Worm (Caenorhabditis elegans) whole organism, L4 larva: ENCODE measurements around the gene srsx-34.

ENCODE experiments used
- D1046.2 ChIP-seq: fragments of 200-800 bp; sonication (Bioruptor generic); IDR thresholded peaks from 2 replicates; pipeline ENCODE4 v1.3.6; 2022; ENCODE audit warnings: missing genetic modification characterization, missing compliant biosample characterization
- R02D3.7 ChIP-seq: fragments of 150-350 bp; sonication (generic microtip); optimal IDR thresholded peaks from 3 replicates; lab custom pipeline; 2014; ENCODE audit warnings: missing biosample characterization, missing genetic modification characterization
- T20F7.1 ChIP-seq: fragments of 200-800 bp; sonication (Bioruptor generic); optimal IDR thresholded peaks from 2 replicates; lab custom pipeline; 2018; ENCODE audit warnings: mild to moderate bottlenecking, missing genetic modification characterization, missing compliant biosample characterization
- Y48G9A.11 ChIP-seq: fragments of 200-800 bp; sonication (Bioruptor generic); IDR thresholded peaks from 2 replicates; pipeline ENCODE4 v1.3.6; 2022; ENCODE audit warnings: missing genetic modification reagents, missing genetic modification characterization, missing compliant biosample characterization
- Y5F2A.4 ChIP-seq: fragments of 200-800 bp; sonication (Bioruptor generic); optimal IDR thresholded peaks from 2 replicates; lab custom pipeline; 2018; ENCODE audit warnings: mild to moderate bottlenecking, missing genetic modification characterization, missing compliant biosample characterization
- aly-2 ChIP-seq: sonication (generic microtip); optimal IDR thresholded peaks from 2 replicates; lab custom pipeline; 2018; ENCODE audit warnings: missing biosample characterization, missing genetic modification characterization
- ama-1 ChIP-seq: fragments of 150-350 bp; optimal IDR thresholded peaks from 2 replicates; lab custom pipeline; 2014; ENCODE audit warnings: inconsistent platforms, mixed read lengths
- attf-4 ChIP-seq: sonication (generic microtip); optimal IDR thresholded peaks from 3 replicates; lab custom pipeline; 2017; ENCODE audit warnings: missing biosample characterization, missing genetic modification characterization
- ceh-32 ChIP-seq: sonication (generic microtip); optimal IDR thresholded peaks from 2 replicates; lab custom pipeline; 2016; ENCODE audit warnings: mild to moderate bottlenecking, missing genetic modification characterization, missing compliant biosample characterization; ENCODE audit not compliant: poor library complexity
- ceh-44 ChIP-seq: fragments of 200-800 bp; sonication (Bioruptor generic); IDR thresholded peaks from 2 replicates; pipeline ENCODE4 v1.3.6; 2022; ENCODE audit warnings: missing genetic modification reagents, missing genetic modification characterization, missing compliant biosample characterization
- ceh-82 ChIP-seq: sonication (generic microtip); optimal IDR thresholded peaks from 2 replicates; lab custom pipeline; 2017; ENCODE audit warnings: missing biosample characterization, missing genetic modification characterization
- ces-1 ChIP-seq: fragments of 150-350 bp; sonication (generic microtip); optimal IDR thresholded peaks from 4 replicates; lab custom pipeline; 2014; ENCODE audit warnings: missing biosample characterization, missing genetic modification reagents, missing genetic modification characterization
- cey-2 ChIP-seq: sonication (generic microtip); optimal IDR thresholded peaks from 3 replicates; lab custom pipeline; 2017; ENCODE audit warnings: missing genetic modification characterization, mild to moderate bottlenecking, missing compliant biosample characterization, antibody characterized with exemption, borderline replicate concordance; ENCODE audit not compliant: insufficient read depth
- daf-12 ChIP-seq: fragments of 150-350 bp; optimal IDR thresholded peaks from 2 replicates; lab custom pipeline; 2014; ENCODE audit warnings: missing biosample characterization, missing genetic modification reagents, missing genetic modification characterization
- daf-19 ChIP-seq: fragments of 200-800 bp; sonication (Bioruptor generic); conservative IDR thresholded peaks from 2 replicates; pipeline ENCODE4 v1.3.6; 2022; ENCODE audit warnings: missing genetic modification characterization, missing compliant biosample characterization
- dmd-6 ChIP-seq: fragments of 200-800 bp; sonication (Bioruptor generic); IDR thresholded peaks from 2 replicates; pipeline ENCODE4 v1.3.6; 2022; ENCODE audit warnings: missing genetic modification reagents, missing genetic modification characterization, missing compliant biosample characterization
- duxl-1 ChIP-seq: sonication (generic microtip); optimal IDR thresholded peaks from 2 replicates; lab custom pipeline; 2016; ENCODE audit warnings: mild to moderate bottlenecking, missing genetic modification characterization, moderate library complexity, missing compliant biosample characterization; ENCODE audit not compliant: poor library complexity
- egl-43 ChIP-seq: fragments of 200-800 bp; sonication (Bioruptor generic); IDR thresholded peaks from 2 replicates; pipeline ENCODE4 v1.3.6; 2022; ENCODE audit warnings: missing genetic modification reagents, missing genetic modification characterization, missing compliant biosample characterization
- fos-1 ChIP-seq: fragments of 150-350 bp; optimal IDR thresholded peaks from 2 replicates; lab custom pipeline; 2014; ENCODE audit warnings: missing biosample characterization, missing genetic modification characterization
- hif-1 ChIP-seq, 2 experiments: sonication (generic microtip); optimal IDR thresholded peaks; 2 replicates each; lab custom pipeline; 2016 to 2017; ENCODE audit warnings: missing compliant biosample characterization in 2 of 2, missing genetic modification characterization in 2 of 2, missing genetic modification reagents in 2 of 2, missing genotype in 2 of 2, mild to moderate bottlenecking in 1 of 2
- hlh-11 ChIP-seq: fragments of 200-800 bp; sonication (Bioruptor generic); optimal IDR thresholded peaks from 2 replicates; lab custom pipeline; 2018; ENCODE audit warnings: mild to moderate bottlenecking, missing genetic modification characterization, missing compliant biosample characterization
- hmg-1.1 ChIP-seq: fragments of 200-800 bp; sonication (Bioruptor generic); IDR thresholded peaks from 2 replicates; pipeline ENCODE4 v1.3.6; 2022; ENCODE audit warnings: missing genetic modification reagents, missing genetic modification characterization, missing compliant biosample characterization
- jun-1 ChIP-seq: fragments of 150-350 bp; optimal IDR thresholded peaks from 2 replicates; lab custom pipeline; 2014; ENCODE audit warnings: missing biosample characterization, missing genetic modification reagents, missing genetic modification characterization
- lin-29 ChIP-seq: fragments of 200-800 bp; sonication (Bioruptor generic); IDR thresholded peaks from 2 replicates; pipeline ENCODE4 v1.3.6; 2022; ENCODE audit warnings: missing genetic modification reagents, missing genetic modification characterization, missing compliant biosample characterization
- lin-38 ChIP-seq: fragments of 200-800 bp; sonication (Bioruptor generic); IDR thresholded peaks from 2 replicates; pipeline ENCODE4 v1.3.6; 2022; ENCODE audit warnings: missing genetic modification reagents, missing genetic modification characterization, missing compliant biosample characterization
- lin-39 ChIP-seq: fragments of 150-350 bp; optimal IDR thresholded peaks from 2 replicates; lab custom pipeline; 2014; ENCODE audit warnings: missing biosample characterization, missing genetic modification reagents, missing genetic modification characterization
- lir-3 ChIP-seq: sonication (generic microtip); optimal IDR thresholded peaks from 2 replicates; lab custom pipeline; 2016; ENCODE audit warnings: mild to moderate bottlenecking, missing genetic modification characterization, missing compliant biosample characterization
- madf-5 ChIP-seq, 2 experiments: fragments of 200-800 bp; sonication (Bioruptor generic); IDR thresholded peaks; 2 replicates each; pipeline ENCODE4 v1.3.6; 2022; ENCODE audit warnings: missing compliant biosample characterization in 2 of 2, missing genetic modification characterization in 2 of 2
- madf-9 ChIP-seq: fragments of 200-800 bp; sonication (Bioruptor generic); conservative IDR thresholded peaks from 2 replicates; pipeline ENCODE4 v1.3.6; 2022; ENCODE audit warnings: missing genetic modification reagents, missing genetic modification characterization, missing compliant biosample characterization
- mdt-29 ChIP-seq: fragments of 200-800 bp; sonication (Bioruptor generic); IDR thresholded peaks from 2 replicates; pipeline ENCODE4 v1.3.6; 2022; ENCODE audit warnings: missing genetic modification reagents, missing genetic modification characterization, missing compliant biosample characterization
- mxl-2 ChIP-seq: fragments of 200-800 bp; sonication (Bioruptor generic); conservative IDR thresholded peaks from 2 replicates; pipeline ENCODE4 v1.3.6; 2022; ENCODE audit warnings: missing genetic modification reagents, missing genetic modification characterization, missing compliant biosample characterization
- mxl-3 ChIP-seq: fragments of 200-800 bp; sonication (Bioruptor generic); optimal IDR thresholded peaks from 2 replicates; lab custom pipeline; 2018; ENCODE audit warnings: mild to moderate bottlenecking, missing genetic modification characterization, missing compliant biosample characterization
- nhr-237 ChIP-seq: sonication (generic microtip); optimal IDR thresholded peaks from 2 replicates; lab custom pipeline; 2017; ENCODE audit warnings: missing biosample characterization, missing genetic modification characterization
- nhr-25 ChIP-seq: sonication (generic microtip); optimal IDR thresholded peaks from 2 replicates; lab custom pipeline; 2017; ENCODE audit warnings: missing genetic modification characterization, mild to moderate bottlenecking, missing compliant biosample characterization, antibody characterized with exemption, moderate library complexity, borderline replicate concordance; ENCODE audit not compliant: insufficient read depth
- nhr-42 ChIP-seq: fragments of 200-800 bp; sonication (Bioruptor generic); IDR thresholded peaks from 2 replicates; pipeline ENCODE4 v1.3.6; 2022; ENCODE audit warnings: missing genetic modification characterization, missing compliant biosample characterization
- nhr-48 ChIP-seq: sonication (generic microtip); optimal IDR thresholded peaks from 2 replicates; lab custom pipeline; 2016; ENCODE audit warnings: mild to moderate bottlenecking, missing genetic modification characterization, missing compliant biosample characterization
- nhr-6 ChIP-seq: fragments of 150-350 bp; optimal IDR thresholded peaks from 2 replicates; lab custom pipeline; 2014; ENCODE audit warnings: missing biosample characterization, missing genetic modification characterization
- nhr-76 ChIP-seq: fragments of 150-350 bp; optimal IDR thresholded peaks from 2 replicates; lab custom pipeline; 2014; ENCODE audit warnings: missing biosample characterization, missing genetic modification characterization
- php-3 ChIP-seq: fragments of 200-800 bp; sonication (Bioruptor generic); IDR thresholded peaks from 2 replicates; pipeline ENCODE4 v1.3.6; 2022; ENCODE audit warnings: missing genetic modification reagents, missing genetic modification characterization, missing compliant biosample characterization
- pqm-1 ChIP-seq: sonication (generic microtip); optimal IDR thresholded peaks from 2 replicates; lab custom pipeline; 2017; ENCODE audit warnings: missing biosample characterization, missing genetic modification characterization
- rbr-2 ChIP-seq: sonication (generic microtip); optimal IDR thresholded peaks from 2 replicates; lab custom pipeline; 2016; ENCODE audit warnings: missing genotype, missing genetic modification characterization, missing compliant biosample characterization
- saeg-2 ChIP-seq: fragments of 200-800 bp; sonication (Bioruptor generic); IDR thresholded peaks from 2 replicates; pipeline ENCODE4 v1.3.6; 2022; ENCODE audit warnings: missing genetic modification reagents, missing genetic modification characterization, missing compliant biosample characterization
- sdz-12 ChIP-seq: fragments of 200-800 bp; sonication (Bioruptor generic); optimal IDR thresholded peaks from 2 replicates; lab custom pipeline; 2018; ENCODE audit warnings: mild to moderate bottlenecking, missing genetic modification characterization, missing compliant biosample characterization
- set-16 ChIP-seq: fragments of 200-800 bp; sonication (Bioruptor generic); IDR thresholded peaks from 2 replicates; pipeline ENCODE4 v1.3.6; 2022; ENCODE audit warnings: missing genetic modification reagents, missing genetic modification characterization, missing compliant biosample characterization
- skn-1 ChIP-seq: fragments of 150-350 bp; optimal IDR thresholded peaks from 2 replicates; lab custom pipeline; 2014; ENCODE audit warnings: missing biosample characterization, missing genetic modification characterization
- spr-1 ChIP-seq: sonication (generic microtip); optimal IDR thresholded peaks from 2 replicates; lab custom pipeline; 2016; ENCODE audit warnings: mild to moderate bottlenecking, missing genetic modification characterization, missing compliant biosample characterization
- tag-97 ChIP-seq: fragments of 200-800 bp; sonication (Bioruptor generic); IDR thresholded peaks from 2 replicates; pipeline ENCODE4 v1.3.6; 2022; ENCODE audit warnings: missing genetic modification characterization, missing compliant biosample characterization
- unc-130 ChIP-seq: sonication (generic microtip); optimal IDR thresholded peaks from 2 replicates; lab custom pipeline; 2016; ENCODE audit warnings: missing genetic modification reagents, missing genetic modification characterization, missing compliant biosample characterization
- unc-39 ChIP-seq: sonication (generic microtip); optimal IDR thresholded peaks from 2 replicates; lab custom pipeline; 2017; ENCODE audit warnings: missing biosample characterization, missing genetic modification characterization
- zag-1 ChIP-seq: fragments of 150-350 bp; optimal IDR thresholded peaks from 2 replicates; lab custom pipeline; 2014; ENCODE audit warnings: missing biosample characterization, missing genetic modification characterization
- zfp-3 ChIP-seq: fragments of 200-800 bp; sonication (Bioruptor generic); conservative IDR thresholded peaks from 2 replicates; pipeline ENCODE4 v1.3.6; 2022; ENCODE audit warnings: missing genetic modification reagents, missing genetic modification characterization, missing compliant biosample characterization
- zip-2 ChIP-seq: fragments of 150-350 bp; optimal IDR thresholded peaks from 2 replicates; lab custom pipeline; 2014; ENCODE audit warnings: missing biosample characterization, missing genetic modification characterization

The srsx-34 gene

DNA sequence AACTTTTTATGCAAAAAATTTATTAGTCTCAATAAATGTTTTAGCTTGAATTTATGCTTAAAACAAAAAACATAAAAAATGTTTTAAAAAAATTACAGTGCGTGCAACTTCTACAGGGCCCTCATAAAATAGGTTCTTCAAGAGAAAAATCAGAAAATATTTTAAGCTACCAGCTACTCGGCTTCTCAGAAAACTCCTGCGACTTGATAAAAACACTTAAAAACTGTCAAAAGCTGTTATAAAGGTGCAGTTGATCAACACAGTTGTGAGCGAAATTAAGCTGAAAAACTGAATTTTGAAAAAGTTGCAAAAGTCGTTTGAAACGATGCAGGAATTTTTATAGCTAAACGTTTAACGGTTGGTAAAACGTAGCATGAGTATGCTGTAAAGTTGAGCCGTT, 53.0 kb downstream of the srsx-34 start (continued):
- TF ChIP-seq nhr-6 (tag; lab: Kevin White, UChicago) (no peak), R02D3.7 (tag; lab: Kevin White, UChicago) (no peak), sdz-12 (GFP tag; lab: Kevin White, UChicago) (peak; percentile 36), jun-1 (tag; lab: Kevin White, UChicago) (no peak), hmg-1.1 (GFP tag; lab: Robert Waterston, UW) (peak; percentile 67; the same call in 1 of the 2 replicates), mdt-29 (GFP tag; lab: Robert Waterston, UW) (peak; percentile 78; the same call in 1 of the 2 replicates), lir-3 (tag; lab: Kevin White, UChicago) (no peak), zip-2 (tag; lab: Kevin White, UChicago) (no peak), Y48G9A.11 (no peak), daf-19 (GFP tag; lab: Robert Waterston, UW) (peak; percentile 85; the same call in 1 of the 2 replicates), ceh-32 (no peak), nhr-237 (tag; lab: Kevin White, UChicago) (no peak), zag-1 (no peak), nhr-48 (no peak), madf-9 (GFP tag; lab: Robert Waterston, UW) (no peak), daf-12 (no peak), ceh-44 (no peak), ceh-82 (tag; lab: Kevin White, UChicago) (no peak), hif-1 (tag; optimal IDR thresholded peaks at IDR 0.05; lab: Kevin White, UChicago) (no peak), unc-39 (tag; lab: Kevin White, UChicago) (no peak), unc-130 (GFP tag; lab: Kevin White, UChicago) (no peak), mxl-2 (no peak), aly-2 (tag; lab: Kevin White, UChicago) (no peak), pqm-1 (tag; lab: Kevin White, UChicago) (no peak), rbr-2 (tag; lab: Kevin White, UChicago) (no peak), php-3 (GFP tag; lab: Robert Waterston, UW) (peak; percentile 53), ces-1 (GFP tag; lab: Kevin White, UChicago) (no peak), spr-1 (tag; lab: Kevin White, UChicago) (no peak), dmd-6 (peak; percentile 60), zfp-3 (GFP tag; lab: Robert Waterston, UW) (peak; percentile 96), T20F7.1 (no peak), tag-97 (GFP tag; lab: Robert Waterston, UW) (no peak), attf-4 (tag; lab: Kevin White, UChicago) (no peak), mxl-3 (no peak), nhr-25 (tag; lab: Kevin White, UChicago) (no peak), D1046.2 (GFP tag; lab: Robert Waterston, UW) (no peak), Y5F2A.4 (no peak), egl-43 (GFP tag; lab: Robert Waterston, UW) (peak; percentile 56; the same call in 1 of the 2 replicates), set-16 (no peak), madf-5 (GFP tag; IDR thresholded peaks at IDR 0.05; lab: Robert Waterston, UW) (0 out of 4 replicates have a peak, but pooled peaks of 1 of the 2 experiments have one; percentile 35), saeg-2 (no peak), fos-1 (tag; lab: Kevin White, UChicago) (no peak), cey-2 (tag; lab: Kevin White, UChicago) (no peak), lin-39 (tag; lab: Kevin White, UChicago) (no peak), lin-38 (GFP tag; lab: Robert Waterston, UW) (peak; percentile 42), ama-1 (no peak), nhr-76 (tag; lab: Kevin White, UChicago) (no peak), skn-1 (no peak), duxl-1 (tag; lab: Kevin White, UChicago) (no peak), lin-29 (GFP tag; lab: Robert Waterston, UW) (peak; percentile 36; the same call in 1 of the 2 replicates), nhr-42 (no peak), hlh-11 (tag; lab: Kevin White, UChicago) (peak; percentile 12)
